Worm (Caenorhabditis elegans): Measurements from ENCODE around the gene dap-3.

ce11 chrII:10556550-10557205, 24.3 kb upstream of the dap-3 start:
- no peak for TF ChIP-seq ama-1 (optimal IDR thresholded peaks at IDR 0.05)
- no peak for TF ChIP-seq ceh-24 (tag; optimal IDR thresholded peaks at IDR 0.05)
- no peak for TF ChIP-seq fkh-10 (GFP tag; optimal IDR thresholded peaks at IDR 0.05)
- no peak for TF ChIP-seq pag-3 (tag; optimal IDR thresholded peaks at IDR 0.05; ENCODE audit: borderline replicate concordance)
- TF ChIP-seq T23F11.4 (GFP tag; optimal IDR thresholded peaks at IDR 0.05) = no peak
